Fruit fly (Drosophila melanogaster) S2 (cell line): Measurements from ENCODE around the gene Sec16.

ENCODE experiments used
- CG8478 ChIP-seq: fragments of >200 bp; optimal IDR thresholded peaks from 2 replicates; lab custom pipeline; 2018
- CTCF ChIP-seq, 2 experiments: fragments of >200 bp; optimal IDR thresholded peaks; 2 replicates each; lab custom pipeline; 2018

Gene Sec16

DNA sequence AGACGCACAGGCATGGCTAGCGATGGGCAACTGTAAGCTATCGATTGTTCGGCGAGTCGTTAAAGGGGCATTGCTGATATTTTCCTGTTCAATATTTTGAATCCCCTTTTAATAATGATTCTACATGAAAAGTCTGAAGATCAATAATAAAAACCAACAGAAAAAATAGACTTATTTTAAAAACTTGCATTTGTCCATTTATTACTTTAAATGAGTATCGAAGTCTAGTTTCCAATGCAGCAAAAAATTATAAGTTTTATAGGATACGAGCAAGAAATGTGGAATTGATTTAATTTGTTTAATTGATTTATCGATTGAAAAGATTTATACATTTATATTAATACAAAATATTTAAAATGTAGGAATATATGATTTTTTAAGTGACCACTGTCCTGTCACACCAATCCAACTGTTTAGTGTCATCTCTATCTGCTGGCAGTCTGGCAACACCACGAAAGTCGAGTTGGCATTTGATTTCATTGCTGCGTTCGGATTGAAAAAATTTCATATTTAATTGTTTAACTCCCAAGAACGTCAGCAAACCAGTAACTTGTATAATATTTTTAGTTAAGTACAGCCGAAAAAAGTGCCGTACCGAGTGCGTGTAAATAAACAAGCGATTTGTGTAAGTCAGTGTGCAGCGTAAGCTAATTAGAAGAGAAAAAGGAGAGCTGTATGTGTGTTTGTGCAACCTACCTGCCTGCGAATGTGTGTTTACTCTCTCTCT lies at the start of gene Sec16, which contains the start of gene CG1824:
Sec16 (plus strand) TSS at position 438 of the 727 bp plus-strand sequence.
CG1824 (minus strand) TSS at position 15 of the 727 bp plus-strand sequence.
- TF ChIP-seq CTCF (optimal IDR thresholded peaks at IDR 0.05; lab: Kevin White, UChicago) (no peak), CG8478 (lab: Kevin White, UChicago) (no peak)

DNA sequence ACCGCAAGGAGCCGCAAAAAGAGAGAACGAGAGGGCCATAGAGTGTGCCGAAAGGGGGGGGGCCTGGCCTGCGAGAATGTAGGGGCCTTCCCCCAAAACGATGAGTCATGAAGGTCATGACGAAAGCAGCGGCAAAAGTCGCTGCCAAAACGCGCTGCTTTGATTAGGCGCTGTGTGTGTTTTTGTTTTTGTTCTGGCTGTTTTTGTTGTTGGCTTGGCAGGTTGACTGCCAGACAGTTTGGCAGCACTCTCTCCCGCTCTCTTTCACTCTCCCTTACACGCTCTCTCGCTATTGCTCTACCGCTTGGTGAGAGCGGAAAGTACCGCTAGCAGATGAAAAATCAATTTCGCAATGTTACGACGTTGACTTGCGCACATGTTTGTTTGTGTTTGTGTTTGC lies 49.7 kb upstream of the Sec16 start:
- TF ChIP-seq CG8478 (lab: Kevin White, UChicago): no peak
- TF ChIP-seq CTCF (optimal IDR thresholded peaks at IDR 0.05; lab: Kevin White, UChicago): no peak

DNA sequence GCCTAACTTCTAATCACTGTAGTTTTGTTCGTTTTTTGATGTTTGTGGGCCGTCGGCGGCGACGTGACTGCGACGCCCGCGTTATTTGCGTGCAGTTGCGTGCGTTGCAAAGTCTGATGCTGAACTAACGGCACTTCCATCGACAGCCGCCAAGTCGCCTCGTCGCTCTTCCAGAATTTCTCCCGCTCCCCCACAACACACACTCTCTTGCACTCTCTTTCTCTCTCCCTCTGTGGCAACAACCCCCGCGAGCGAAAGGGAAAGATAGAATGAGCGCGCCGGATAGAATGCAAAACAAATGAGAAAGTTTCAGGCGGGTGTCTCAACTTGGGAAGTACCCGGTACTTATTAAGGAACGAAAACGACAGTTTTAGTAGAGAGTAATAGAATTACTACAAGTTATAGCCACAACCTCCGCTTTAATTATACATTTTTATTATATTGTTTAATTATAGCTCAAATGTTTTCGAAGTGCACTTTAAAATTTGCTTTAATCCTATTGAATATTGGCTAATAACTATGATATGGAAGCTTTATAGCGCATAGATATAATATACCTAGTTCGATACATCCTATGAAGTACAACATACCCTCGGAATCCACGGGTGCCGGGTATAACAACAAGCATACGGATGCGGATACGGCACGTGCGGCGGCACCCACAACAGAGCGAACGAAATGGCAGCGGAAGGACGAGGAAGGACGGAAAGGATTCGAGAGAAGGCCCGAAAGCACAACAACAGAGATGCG lies 48.8 kb upstream of the Sec16 start:
- TF ChIP-seq CG8478 (lab: Kevin White, UChicago): no peak
- no peak for TF ChIP-seq CTCF (optimal IDR thresholded peaks at IDR 0.05; lab: Kevin White, UChicago)

DNA sequence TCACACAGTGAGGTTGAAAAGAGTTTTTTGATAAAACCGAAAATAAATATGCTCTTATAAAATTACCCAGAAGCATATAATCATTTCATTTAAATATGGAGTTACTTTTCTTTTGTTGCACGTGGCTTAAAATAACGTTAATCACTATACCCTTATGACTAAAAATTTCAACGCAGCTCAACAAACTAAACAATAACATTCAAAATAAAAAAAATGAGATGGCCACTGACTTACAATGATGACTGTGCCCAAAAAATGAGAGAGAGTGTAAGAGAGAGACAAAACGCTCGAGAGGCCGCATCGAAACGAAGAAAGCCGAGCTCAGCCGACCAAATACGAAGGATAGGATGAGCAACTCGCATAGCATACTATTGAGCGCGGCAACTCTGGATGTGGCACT lies 48.2 kb upstream of the Sec16 start:
- TF ChIP-seq CG8478 (lab: Kevin White, UChicago) (no peak), CTCF (optimal IDR thresholded peaks at IDR 0.05; lab: Kevin White, UChicago) (no peak)

DNA sequence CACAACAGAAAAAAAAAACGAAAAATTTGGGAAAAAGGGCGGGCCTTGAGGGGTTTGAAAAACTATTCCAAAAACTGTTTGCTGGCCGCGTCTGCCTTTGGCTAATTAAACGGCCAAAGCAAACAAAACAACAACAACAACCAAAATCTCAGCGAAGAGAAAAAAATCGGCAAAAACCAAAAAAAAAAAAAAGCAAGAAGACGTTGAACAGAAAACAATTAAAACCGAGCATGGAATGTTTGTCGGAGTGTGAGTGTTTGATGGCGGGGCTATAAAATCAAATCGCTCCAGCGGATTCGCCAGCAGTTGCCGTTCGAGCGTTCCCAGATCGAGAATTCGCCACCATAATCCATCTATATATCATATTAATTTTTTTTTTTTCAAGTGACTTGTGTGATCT lies 43.0 kb upstream of the Sec16 start, which contains the start of gene Cpr11B:
Cpr11B (plus strand) TSS at position 301 of the 400 bp plus-strand sequence.
- TF ChIP-seq CTCF (optimal IDR thresholded peaks at IDR 0.05; lab: Kevin White, UChicago) (no peak), CG8478 (lab: Kevin White, UChicago) (no peak)

DNA sequence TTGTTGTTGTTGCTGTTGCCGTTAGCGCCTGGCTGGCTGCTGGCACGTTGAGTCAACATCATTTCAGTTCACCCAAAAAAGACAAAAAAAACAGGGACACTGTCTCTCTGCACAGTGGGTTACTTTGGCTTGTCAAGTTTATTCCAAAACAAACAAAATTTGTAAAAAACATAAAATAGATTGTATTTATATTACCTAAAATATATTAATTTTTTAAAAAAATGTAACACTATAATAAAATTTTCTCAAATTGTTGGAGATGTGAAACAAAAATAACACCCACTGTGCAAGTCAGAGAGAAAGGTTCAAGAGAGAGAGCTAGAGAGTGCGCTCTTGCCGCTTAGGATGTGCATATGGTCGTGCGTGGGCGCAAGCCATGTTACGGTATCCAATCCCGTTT lies 28.2 kb upstream of the Sec16 start:
- no peak for TF ChIP-seq CTCF (optimal IDR thresholded peaks at IDR 0.05; lab: Kevin White, UChicago)
- no peak for TF ChIP-seq CG8478 (lab: Kevin White, UChicago)

DNA sequence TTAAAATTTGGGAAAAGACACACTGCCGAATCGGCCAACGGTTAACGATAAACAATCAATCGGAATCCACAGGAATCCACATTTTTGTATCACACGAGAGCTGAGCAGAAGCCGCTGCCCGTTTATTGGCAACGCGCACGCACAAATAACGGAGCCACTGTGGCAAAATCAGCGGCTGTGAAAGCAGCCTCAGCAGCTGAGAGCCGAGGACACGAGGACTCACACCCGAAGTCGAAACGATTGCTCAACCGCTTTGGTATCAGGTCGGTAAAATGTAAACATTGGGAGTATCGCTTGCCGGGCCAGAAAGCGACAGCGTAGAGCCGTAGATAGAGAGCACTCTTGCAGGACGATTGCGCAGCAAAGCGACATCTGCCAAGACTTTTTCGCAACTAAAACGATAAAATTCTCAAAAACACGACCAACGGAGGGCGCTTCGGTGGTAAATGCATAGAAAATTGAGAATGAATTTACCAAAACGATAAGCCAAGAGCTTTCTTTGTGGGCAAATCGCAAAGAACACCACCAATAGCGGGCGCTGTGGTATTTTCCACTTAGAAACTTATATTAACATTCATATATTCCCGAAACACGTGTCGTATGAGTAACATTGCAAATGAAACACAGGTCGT lies 27.4 kb upstream of the Sec16 start, which contains the start of gene hwt:
hwt (minus strand) TSS at position 161 of the 632 bp plus-strand sequence.
- TF ChIP-seq CTCF (optimal IDR thresholded peaks at IDR 0.05; lab: Kevin White, UChicago) (peak; percentile 11 to 39), CG8478 (lab: Kevin White, UChicago) (no peak)

DNA sequence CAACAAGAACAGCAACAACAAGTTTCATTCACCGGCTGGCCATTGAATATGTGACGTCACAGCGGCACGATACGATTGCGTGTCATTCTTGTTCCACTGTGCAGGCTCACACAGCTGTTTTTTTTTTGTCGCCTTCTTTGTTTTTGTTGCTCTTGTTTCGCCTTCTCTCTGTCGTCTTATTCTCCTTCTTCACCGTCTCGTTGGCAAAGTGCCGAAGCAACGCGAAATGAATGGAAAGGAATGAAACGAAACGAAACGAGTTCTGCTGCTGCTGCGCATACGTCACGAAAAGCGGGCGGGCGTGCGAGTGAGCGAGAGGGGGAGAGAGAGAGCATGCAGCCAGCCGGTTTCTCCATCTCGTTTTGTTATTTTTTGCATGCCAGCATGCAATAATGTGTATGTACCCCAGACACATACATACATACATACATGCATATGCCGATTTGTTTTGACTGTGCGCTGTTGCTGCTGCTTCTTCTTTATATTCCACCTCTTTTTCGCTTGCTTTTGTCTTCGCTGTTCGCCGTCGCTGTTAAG lies 21.1 kb upstream of the Sec16 start:
- no peak for TF ChIP-seq CG8478 (lab: Kevin White, UChicago)
- TF ChIP-seq CTCF (optimal IDR thresholded peaks at IDR 0.05; lab: Kevin White, UChicago): no peak

DNA sequence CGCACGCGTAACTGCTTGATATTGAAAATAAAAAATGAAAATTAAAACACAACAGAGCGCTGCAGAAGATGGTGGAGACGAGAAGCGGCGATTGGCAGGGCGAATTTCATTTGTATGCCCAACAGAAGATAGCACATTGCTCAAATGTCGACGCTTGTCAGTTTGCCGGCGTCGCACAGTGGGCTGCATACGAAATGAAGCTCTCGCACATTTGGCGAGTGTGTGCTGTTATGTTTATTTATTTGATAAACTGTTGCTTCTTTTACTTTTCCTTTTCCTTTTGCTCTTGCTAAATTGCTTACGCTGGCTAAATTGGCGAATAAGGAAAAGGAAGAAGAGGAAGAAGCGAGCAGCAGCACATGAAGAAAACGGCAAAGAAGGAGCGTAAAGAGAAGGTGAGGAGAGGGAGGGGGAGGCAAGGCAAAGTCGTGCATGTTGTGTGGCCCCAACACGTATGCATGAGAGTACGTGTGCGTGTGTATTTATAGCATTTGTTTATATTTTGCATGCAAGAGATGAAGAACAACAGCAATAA lies 20.5 kb upstream of the Sec16 start:
- no peak for TF ChIP-seq CG8478 (lab: Kevin White, UChicago)
- TF ChIP-seq CTCF (optimal IDR thresholded peaks at IDR 0.05; lab: Kevin White, UChicago): no peak

DNA sequence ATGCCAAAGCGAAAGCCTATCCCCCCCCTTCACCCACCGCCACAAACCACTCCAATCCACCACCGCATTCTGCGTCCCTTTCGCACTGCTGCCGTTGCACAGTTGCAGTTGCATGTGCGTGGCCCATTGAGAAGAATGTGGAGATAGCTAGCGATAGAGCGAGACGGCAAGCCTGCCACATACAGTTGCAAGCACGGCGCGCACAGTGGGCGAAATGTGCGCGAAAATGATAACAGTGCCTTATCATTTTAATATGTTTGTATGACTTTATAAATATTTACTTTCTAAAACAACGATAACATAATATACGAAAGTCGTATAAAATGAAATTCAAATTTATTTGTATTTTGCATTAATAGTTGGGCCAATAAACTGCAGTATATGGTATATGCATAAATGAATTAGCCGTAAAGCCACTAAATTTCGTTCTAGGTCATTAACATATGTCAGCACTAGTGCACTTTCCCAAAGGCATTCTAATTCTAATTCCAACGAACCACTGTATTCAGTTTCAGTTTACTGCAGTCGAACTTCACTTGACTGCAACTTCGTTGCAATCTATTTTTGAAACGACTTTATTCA lies 19.9 kb upstream of the Sec16 start:
- TF ChIP-seq CG8478 (lab: Kevin White, UChicago) (no peak), CTCF (optimal IDR thresholded peaks at IDR 0.05; lab: Kevin White, UChicago) (no peak)

DNA sequence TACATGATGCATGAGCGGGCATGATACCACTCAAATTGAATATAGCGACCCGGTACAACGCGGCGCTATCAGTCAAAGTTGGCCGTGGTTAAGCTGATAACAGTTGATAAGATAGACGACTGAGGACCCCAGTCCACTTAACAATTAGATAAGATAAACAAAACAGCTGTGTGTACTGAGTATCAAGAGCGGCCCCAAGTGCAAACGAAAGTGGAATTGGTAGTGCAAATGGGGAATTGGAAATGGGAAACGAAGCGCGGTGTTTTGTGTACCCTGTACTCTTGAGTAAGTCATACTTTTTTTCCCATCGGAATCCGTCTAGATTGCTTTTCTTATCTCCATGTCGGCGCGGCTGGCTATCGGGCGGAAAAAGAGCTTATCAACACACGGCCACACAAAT lies 18.1 kb upstream of the Sec16 start:
- TF ChIP-seq CTCF (optimal IDR thresholded peaks at IDR 0.05; lab: Kevin White, UChicago): no peak

DNA sequence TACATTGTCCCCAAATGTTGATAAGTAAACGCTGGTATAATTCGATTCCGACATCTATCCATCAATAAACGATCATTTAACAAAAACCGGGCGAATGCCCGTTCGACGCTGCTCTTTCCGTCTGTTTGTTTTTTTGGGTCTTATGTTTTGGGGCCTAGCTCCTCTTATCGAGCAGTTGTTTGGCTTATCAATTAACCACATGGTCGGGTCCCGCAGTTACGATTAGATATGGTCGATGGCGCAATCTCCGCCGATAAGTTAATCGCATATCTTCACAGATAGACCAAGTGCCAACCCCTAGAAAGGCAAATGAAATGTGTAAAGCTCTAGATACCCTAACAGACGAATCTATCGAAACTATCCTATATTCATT lies 17.5 kb upstream of the Sec16 start:
- TF ChIP-seq CTCF (optimal IDR thresholded peaks at IDR 0.05; lab: Kevin White, UChicago) (no peak), CG8478 (lab: Kevin White, UChicago) (no peak)

DNA sequence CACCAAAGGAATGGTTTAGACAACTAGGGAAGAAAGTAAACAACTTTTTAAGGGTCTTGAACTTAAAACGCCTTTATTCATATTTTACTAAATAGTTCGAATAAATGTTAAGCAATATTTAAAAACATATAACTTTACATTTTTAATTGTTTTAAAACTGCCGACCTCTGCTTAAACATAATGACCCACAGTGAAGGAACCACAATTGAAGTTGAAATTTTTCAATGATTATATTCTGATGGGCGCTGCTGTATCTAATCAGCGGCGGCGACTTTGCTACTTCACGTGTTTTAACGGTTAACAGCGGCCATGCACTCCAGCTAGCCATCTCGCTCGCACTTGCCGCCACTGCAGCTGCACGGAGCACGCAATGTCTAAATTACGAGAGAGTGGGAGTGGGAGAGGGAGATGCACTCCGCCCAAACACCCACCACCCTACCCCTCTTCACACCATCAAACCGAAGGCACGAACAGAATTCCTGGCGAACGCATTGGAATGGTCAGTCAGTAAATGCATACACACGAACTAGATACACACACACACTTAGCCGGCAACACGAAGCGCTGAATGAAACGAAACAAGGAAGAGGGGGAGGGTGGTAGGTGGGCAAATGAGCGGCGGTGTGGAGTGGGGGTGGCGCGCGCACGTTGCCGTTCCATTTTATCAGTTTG lies 17.0 kb upstream of the Sec16 start:
- no peak for TF ChIP-seq CTCF (optimal IDR thresholded peaks at IDR 0.05; lab: Kevin White, UChicago)
- TF ChIP-seq CG8478 (lab: Kevin White, UChicago): no peak
